Fruit fly (Drosophila melanogaster) whole organism, embryonic: Measurements from ENCODE around the gene Gcn5.
A peak's percentile ranks its signal among the peaks of the same experiment; 100 is the strongest.

Source experiments
- Asciz ChIP-seq: fragments of 200-800 bp; sonication (Bioruptor generic); optimal IDR thresholded peaks from 2 replicates; lab custom pipeline; 2017; ENCODE audit warnings: missing biosample characterization, mild to moderate bottlenecking, missing genetic modification characterization, missing genetic modification reagents
- Bdp1 ChIP-seq: fragments of 200-800 bp; sonication (Bioruptor generic); optimal IDR thresholded peaks from 3 replicates; lab custom pipeline; 2016; ENCODE audit warnings: missing biosample characterization, missing genetic modification characterization
- CG10431 ChIP-seq: fragments of 200-800 bp; sonication (Bioruptor generic); optimal IDR thresholded peaks from 3 replicates; lab custom pipeline; 2018; ENCODE audit warnings: missing biosample characterization, mild to moderate bottlenecking, missing genetic modification characterization
- CG11398 ChIP-seq: fragments of 200-800 bp; sonication (Bioruptor generic); optimal IDR thresholded peaks from 2 replicates; lab custom pipeline; 2016; ENCODE audit warnings: missing biosample characterization, missing genetic modification characterization
- CG11560 ChIP-seq: fragments of 200-800 bp; sonication (Bioruptor generic); IDR thresholded peaks from 3 replicates; pipeline ENCODE4 v1.3.6; 2022; ENCODE audit warnings: missing biosample characterization, missing genetic modification characterization
- CG14860 ChIP-seq: fragments of 200-800 bp; sonication (Bioruptor generic); IDR thresholded peaks from 3 replicates; pipeline ENCODE4 v1.3.6; 2022; ENCODE audit warnings: missing biosample characterization, missing genetic modification characterization; ENCODE audit not compliant: partially characterized antibody
- CG14965 ChIP-seq: fragments of 200-800 bp; sonication (Bioruptor generic); optimal IDR thresholded peaks from 2 replicates; lab custom pipeline; 2016; ENCODE audit warnings: missing biosample characterization, missing genetic modification characterization, borderline replicate concordance
- CG15514 ChIP-seq: fragments of 200-800 bp; sonication (Bioruptor generic); optimal IDR thresholded peaks from 3 replicates; lab custom pipeline; 2017; ENCODE audit warnings: missing biosample characterization, missing genetic modification characterization, mild to moderate bottlenecking, moderate library complexity, missing genetic modification reagents
- CG15696 ChIP-seq: fragments of 200-800 bp; sonication (Bioruptor generic); optimal IDR thresholded peaks from 2 replicates; lab custom pipeline; 2019; ENCODE audit warnings: missing biosample characterization, mild to moderate bottlenecking, missing genetic modification characterization, moderate library complexity
- CG2889 ChIP-seq: fragments of 200-800 bp; sonication (Bioruptor generic); IDR thresholded peaks from 3 replicates; pipeline ENCODE4 v1.3.6; 2022; ENCODE audit warnings: missing biosample characterization, missing genetic modification characterization
- CG3838 ChIP-seq: fragments of 200-800 bp; sonication (Bioruptor generic); optimal IDR thresholded peaks from 3 replicates; lab custom pipeline; 2016; ENCODE audit warnings: missing biosample characterization, missing genetic modification characterization
- CG4424 ChIP-seq: fragments of 200-800 bp; sonication (Bioruptor generic); optimal IDR thresholded peaks from 3 replicates; lab custom pipeline; 2016; ENCODE audit warnings: missing biosample characterization, missing genetic modification characterization
- CG4820 ChIP-seq: fragments of 200-800 bp; sonication (Bioruptor generic); optimal IDR thresholded peaks from 3 replicates; lab custom pipeline; 2016; ENCODE audit warnings: missing biosample characterization, missing genetic modification characterization
- CG6654 ChIP-seq: fragments of 200-800 bp; sonication (Bioruptor generic); optimal IDR thresholded peaks from 2 replicates; lab custom pipeline; 2017; ENCODE audit warnings: missing biosample characterization, mild to moderate bottlenecking, missing genetic modification characterization
- CG7963 ChIP-seq: fragments of 200-800 bp; sonication (Bioruptor generic); IDR thresholded peaks from 3 replicates; pipeline ENCODE4 v1.3.6; 2022; ENCODE audit warnings: missing biosample characterization, missing genetic modification characterization; ENCODE audit not compliant: partially characterized antibody
- CG8359 ChIP-seq: fragments of 200-800 bp; sonication (Bioruptor generic); optimal IDR thresholded peaks from 2 replicates; lab custom pipeline; 2017; ENCODE audit warnings: missing biosample characterization, mild to moderate bottlenecking, missing genetic modification characterization, borderline replicate concordance
- CG9817 ChIP-seq: fragments of 200-800 bp; sonication (Bioruptor generic); optimal IDR thresholded peaks from 2 replicates; lab custom pipeline; 2018; ENCODE audit warnings: missing biosample characterization, mild to moderate bottlenecking, missing genetic modification characterization, moderate library complexity
- Chrac-16 ChIP-seq: fragments of 200-800 bp; sonication (Bioruptor generic); optimal IDR thresholded peaks from 3 replicates; lab custom pipeline; 2016; ENCODE audit warnings: missing biosample characterization, missing genetic modification characterization
- CkIIα-i1 ChIP-seq: fragments of 200-800 bp; sonication (Bioruptor generic); IDR thresholded peaks from 2 replicates; pipeline ENCODE4 v1.3.6; 2022; ENCODE audit warnings: missing biosample characterization, missing genetic modification characterization
- Dek ChIP-seq: fragments of 200-800 bp; sonication (Bioruptor generic); optimal IDR thresholded peaks from 3 replicates; lab custom pipeline; 2019; ENCODE audit warnings: missing biosample characterization, mild to moderate bottlenecking, missing genetic modification characterization, moderate library complexity
- Dref ChIP-seq: fragments of 200-800 bp; sonication (Bioruptor generic); IDR thresholded peaks from 2 replicates; pipeline ENCODE4 v1.3.6; 2022; ENCODE audit warnings: missing biosample characterization, missing genetic modification characterization
- Ets97D ChIP-seq: fragments of 200-800 bp; sonication (Bioruptor generic); optimal IDR thresholded peaks from 3 replicates; lab custom pipeline; 2016; ENCODE audit warnings: missing biosample characterization, missing genetic modification characterization
- Gsc ChIP-seq: fragments of 200-800 bp; sonication (Bioruptor generic); IDR thresholded peaks from 2 replicates; pipeline ENCODE4 v1.3.6; 2022; ENCODE audit warnings: missing biosample characterization, missing genetic modification characterization
- HHEX ChIP-seq: fragments of 200-800 bp; sonication (Bioruptor generic); optimal IDR thresholded peaks from 3 replicates; lab custom pipeline; 2017; ENCODE audit warnings: missing biosample characterization, mild to moderate bottlenecking, missing genetic modification characterization, missing genetic modification reagents
- Hmr ChIP-seq: fragments of 200-800 bp; sonication (Bioruptor generic); optimal IDR thresholded peaks from 3 replicates; lab custom pipeline; 2017; ENCODE audit warnings: mild to moderate bottlenecking, missing biosample characterization, missing genetic modification reagents, missing genetic modification characterization
- NFAT ChIP-seq: fragments of 200-800 bp; sonication (Bioruptor generic); IDR thresholded peaks from 2 replicates; pipeline ENCODE4 v1.3.6; 2022; ENCODE audit warnings: missing biosample characterization, missing genetic modification characterization
- Optix ChIP-seq: fragments of 200-800 bp; sonication (Bioruptor generic); IDR thresholded peaks from 3 replicates; pipeline ENCODE4 v1.3.6; 2022; ENCODE audit warnings: missing biosample characterization, missing genetic modification characterization
- Rx ChIP-seq: fragments of 200-800 bp; sonication (Bioruptor generic); IDR thresholded peaks from 2 replicates; pipeline ENCODE4 v1.3.6; 2022; ENCODE audit warnings: missing biosample characterization, missing genetic modification characterization
- Taf1 ChIP-seq: fragments of 200-800 bp; sonication (Bioruptor generic); IDR thresholded peaks from 2 replicates; pipeline ENCODE4 v1.3.6; 2022; ENCODE audit warnings: missing biosample characterization, missing genetic modification characterization
- bsh ChIP-seq, 2 experiments: fragments of 200-800 bp; sonication (Bioruptor generic); optimal IDR thresholded peaks; 2 replicates each; lab custom pipeline; 2017 to 2018; ENCODE audit warnings: mild to moderate bottlenecking in 2 of 2, missing biosample characterization in 2 of 2, missing genetic modification characterization in 2 of 2, moderate library complexity in 1 of 2
- croc ChIP-seq: fragments of 200-800 bp; sonication (Bioruptor generic); conservative IDR thresholded peaks from 3 replicates; pipeline ENCODE4 v1.3.6; 2022; ENCODE audit warnings: missing biosample characterization, missing genetic modification characterization
- dan ChIP-seq: fragments of 200-800 bp; sonication (Bioruptor generic); IDR thresholded peaks from 2 replicates; pipeline ENCODE4 v1.3.6; 2022; ENCODE audit warnings: missing biosample characterization, missing genetic modification characterization
- emc ChIP-seq: fragments of 200-800 bp; sonication (Bioruptor generic); optimal IDR thresholded peaks from 2 replicates; lab custom pipeline; 2016; ENCODE audit warnings: missing biosample characterization, missing genetic modification characterization
- ems ChIP-seq: fragments of 200-800 bp; sonication (Bioruptor generic); optimal IDR thresholded peaks from 3 replicates; lab custom pipeline; 2016; ENCODE audit warnings: missing biosample characterization, missing genetic modification characterization
- fd64A ChIP-seq: fragments of 200-800 bp; sonication (Bioruptor generic); optimal IDR thresholded peaks from 3 replicates; lab custom pipeline; 2018; ENCODE audit warnings: missing biosample characterization, mild to moderate bottlenecking, missing genetic modification characterization
- gsb ChIP-seq: fragments of 200-800 bp; sonication (Bioruptor generic); IDR thresholded peaks from 2 replicates; pipeline ENCODE4 v1.3.6; 2022; ENCODE audit warnings: missing biosample characterization, missing genetic modification characterization
- gsb-n ChIP-seq: fragments of 200-800 bp; sonication (Bioruptor generic); optimal IDR thresholded peaks from 3 replicates; lab custom pipeline; 2018; ENCODE audit warnings: missing biosample characterization, mild to moderate bottlenecking, missing genetic modification characterization
- her ChIP-seq: fragments of 200-800 bp; sonication (Bioruptor generic); optimal IDR thresholded peaks from 2 replicates; lab custom pipeline; 2016; ENCODE audit warnings: missing biosample characterization, missing genetic modification characterization
- hkb ChIP-seq, 2 experiments: fragments of 200-800 bp in 1 of 2; fragments of >200 bp in 1 of 2; sonication (Bioruptor generic) in 1 of 2; IDR thresholded peaks in 1 of 2; optimal IDR thresholded peaks in 1 of 2; 2 replicates each; pipeline versions ENCODE4 v1.3.6 to Lab custom; 2017 to 2022; ENCODE audit warnings: missing biosample characterization in 1 of 2, missing genetic modification characterization in 1 of 2
- ind ChIP-seq: fragments of 200-800 bp; sonication (Bioruptor generic); optimal IDR thresholded peaks from 3 replicates; lab custom pipeline; 2016; ENCODE audit warnings: missing biosample characterization, missing genetic modification characterization
- klu ChIP-seq: fragments of 200-800 bp; sonication (Bioruptor generic); IDR thresholded peaks from 2 replicates; pipeline ENCODE4 v1.3.6; 2022; ENCODE audit warnings: missing biosample characterization, missing genetic modification characterization
- nmo ChIP-seq: fragments of 200-800 bp; sonication (Bioruptor generic); optimal IDR thresholded peaks from 2 replicates; lab custom pipeline; 2018; ENCODE audit warnings: missing biosample characterization, mild to moderate bottlenecking, missing genetic modification characterization, moderate library complexity
- pho ChIP-seq: fragments of 200-800 bp; sonication (Bioruptor generic); optimal IDR thresholded peaks from 2 replicates; lab custom pipeline; 2016; ENCODE audit warnings: missing biosample characterization, missing genetic modification characterization
- phol ChIP-seq: fragments of 200-800 bp; sonication (Bioruptor generic); optimal IDR thresholded peaks from 3 replicates; lab custom pipeline; 2018; ENCODE audit warnings: missing biosample characterization, mild to moderate bottlenecking, missing genetic modification characterization, moderate library complexity
- prd ChIP-seq, 3 experiments: fragments of >200 bp in 2 of 3; fragments of 200-800 bp in 1 of 3; sonication (Bioruptor generic) in 1 of 3; optimal IDR thresholded peaks in 2 of 3; IDR thresholded peaks in 1 of 3; 2 replicates in 2 of 3; 3 replicates in 1 of 3; pipeline versions ENCODE4 v1.3.6 to Lab custom; 2017 to 2022; ENCODE audit warnings: missing biosample characterization in 1 of 3, missing genetic modification characterization in 1 of 3
- pros ChIP-seq: fragments of 200-800 bp; sonication (Bioruptor generic); optimal IDR thresholded peaks from 3 replicates; lab custom pipeline; 2019; ENCODE audit warnings: missing biosample characterization, mild to moderate bottlenecking, missing genetic modification characterization, moderate library complexity
- salm ChIP-seq: fragments of 200-800 bp; sonication (Bioruptor generic); optimal IDR thresholded peaks from 2 replicates; lab custom pipeline; 2018; ENCODE audit warnings: missing biosample characterization, mild to moderate bottlenecking, missing genetic modification characterization
- shn ChIP-seq: fragments of 200-800 bp; sonication (Bioruptor generic); optimal IDR thresholded peaks from 3 replicates; lab custom pipeline; 2016; ENCODE audit warnings: missing biosample characterization, missing genetic modification characterization
- ttk ChIP-seq: fragments of 200-800 bp; sonication (Bioruptor generic); IDR thresholded peaks from 2 replicates; pipeline ENCODE4 v2.1.2; 2022; ENCODE audit warnings: missing biosample characterization, missing genetic modification characterization
- yki ChIP-seq: fragments of >200 bp; optimal IDR thresholded peaks from 3 replicates; lab custom pipeline; 2018

Gene Gcn5

DNA sequence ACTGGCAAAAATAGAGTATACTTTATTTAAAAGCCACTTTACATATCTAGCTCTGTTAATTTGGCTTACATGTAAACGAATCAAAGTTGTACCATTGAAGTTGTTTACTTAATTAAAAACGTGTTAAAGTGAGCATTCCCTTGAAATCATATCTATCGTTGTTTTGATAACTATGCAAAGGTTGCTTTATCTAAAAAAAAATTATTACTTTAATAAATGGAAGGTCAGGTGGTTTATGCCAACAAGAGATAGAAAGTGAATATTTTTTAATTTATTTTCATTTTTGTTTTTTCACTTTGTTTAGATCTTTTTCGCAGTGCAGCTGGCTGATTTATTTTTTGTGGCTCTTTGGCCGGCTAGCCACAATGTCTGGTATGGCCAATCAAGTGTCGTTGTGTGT is 40.9 kb downstream of the Gcn5 start (continued):
- TF ChIP-seq prd (optimal IDR thresholded peaks at IDR 0.05; lab: Kevin White, UChicago) (no peak), prd (GFP tag; IDR thresholded peaks at IDR 0.05; lab: Robert Waterston, UW) (peak; percentile 87), CG4820 (GFP tag; lab: Kevin White, UChicago) (peak; percentile 67), salm (tag; lab: Kevin White, UChicago) (peak; percentile 36), CG4424 (GFP tag; lab: Kevin White, UChicago) (peak; percentile 76), bsh (GFP tag; optimal IDR thresholded peaks at IDR 0.05; lab: Kevin White, UChicago) (peak; percentile 55 to 71), CG15696 (peak; percentile 27), ttk (GFP tag; lab: Robert Waterston, UW) (peak; percentile 59), shn (GFP tag; lab: Kevin White, UChicago) (peak; percentile 42), Asciz (GFP tag; lab: Kevin White, UChicago) (peak; percentile 84), croc (GFP tag; lab: Robert Waterston, UW) (peak; percentile 46; the same call in 2 of the 3 replicates), yki (lab: Kevin White, UChicago) (no peak), fd64A (GFP tag; lab: Kevin White, UChicago) (no peak), gsb-n (tag; lab: Kevin White, UChicago) (peak; percentile 59), Taf1 (GFP tag; lab: Robert Waterston, UW) (no peak), CG11560 (tag; lab: Robert Waterston, UW) (no peak; the same call in 2 of the 3 replicates), dan (GFP tag; lab: Robert Waterston, UW) (no peak), CG14965 (GFP tag; lab: Kevin White, UChicago) (no peak), Ets97D (peak; percentile 30), CG11398 (GFP tag; lab: Kevin White, UChicago) (no peak), Chrac-16 (GFP tag; lab: Kevin White, UChicago) (peak; percentile 61), CG2889 (GFP tag; lab: Robert Waterston, UW) (no peak), HHEX (GFP tag; lab: Kevin White, UChicago) (peak; percentile 72), Bdp1 (GFP tag; lab: Kevin White, UChicago) (peak; percentile 40), pho (no peak), Gsc (GFP tag; lab: Robert Waterston, UW) (no peak), ind (peak; percentile 72), CG10431 (no peak), CkIIα-i1 (no peak), CG9817 (peak; percentile 43), Dref (GFP tag; lab: Robert Waterston, UW) (no peak), CG15514 (GFP tag; lab: Kevin White, UChicago) (peak; percentile 43), CG3838 (GFP tag; lab: Kevin White, UChicago) (peak; percentile 27), CG7963 (GFP tag; lab: Robert Waterston, UW) (no peak), gsb (GFP tag; lab: Robert Waterston, UW) (0 out of 2 replicates have a peak, but pooled peaks have one; percentile 20), Dek (peak; percentile 63), Optix (0 out of 3 replicates have a peak, but pooled peaks have one; percentile 35), pros (no peak), nmo (GFP tag; lab: Kevin White, UChicago) (peak; percentile 88), ems (GFP tag; lab: Kevin White, UChicago) (peak; percentile 65), klu (GFP tag; lab: Robert Waterston, UW) (peak; percentile 61; the same call in 1 of the 2 replicates), Rx (peak; percentile 49), CG8359 (GFP tag; lab: Kevin White, UChicago) (no peak), Hmr (peak; percentile 60), CG6654 (GFP tag; lab: Kevin White, UChicago) (peak; percentile 20), hkb (optimal IDR thresholded peaks at IDR 0.05; lab: Kevin White, UChicago) (no peak), hkb (GFP tag; IDR thresholded peaks at IDR 0.05; lab: Robert Waterston, UW) (peak; percentile 72), her (no peak), NFAT (GFP tag; lab: Robert Waterston, UW) (0 out of 2 replicates have a peak, but pooled peaks have one; percentile 2), CG14860 (GFP tag; lab: Robert Waterston, UW) (no peak), emc (no peak), phol (tag; lab: Kevin White, UChicago) (peak; percentile 86)
